Worm (Caenorhabditis elegans): ENCODE results near the gene fmo-2.
A peak's percentile ranks its signal among the peaks of the same experiment; 100 is the strongest.
"Not testable (repeated sequence)": the region's sequence is repeated elsewhere in the genome, so short reads cannot be mapped to it uniquely, and the experiment has no call there.

Gene fmo-2

ce11 chrIV:10687307-10687706 is 5.0 kb downstream of the fmo-2 start, which contains the start of gene R102.2:
Gene R102.2, plus strand, starts transcription at chrIV:10687607.
- not testable (repeated sequence) for TF ChIP-seq che-1, syd-9, hlh-8 (tag; optimal IDR thresholded peaks at IDR 0.05)

- TF ChIP-seq K09A11.1 (tag; optimal IDR thresholded peaks at IDR 0.05; ENCODE audit: insufficient read depth), result no peak
- no peak for TF ChIP-seq dmd-4 (tag; optimal IDR thresholded peaks at IDR 0.05; ENCODE audit: borderline replicate concordance)
- no peak for TF ChIP-seq syd-9 (tag; optimal IDR thresholded peaks at IDR 0.05)
- no peak for TF ChIP-seq hlh-15 (tag; optimal IDR thresholded peaks at IDR 0.05)
- no peak for TF ChIP-seq eyg-1 (tag; optimal IDR thresholded peaks at IDR 0.05)
- TF ChIP-seq T23F11.4 (GFP tag; optimal IDR thresholded peaks at IDR 0.05), result no peak
- TF ChIP-seq ahr-1 (tag; optimal IDR thresholded peaks at IDR 0.05), result no peak
- TF ChIP-seq K02D7.2 (tag; optimal IDR thresholded peaks at IDR 0.05), result no peak
- no peak for TF ChIP-seq tbx-2 (tag; optimal IDR thresholded peaks at IDR 0.05)
- no peak for TF ChIP-seq pqm-1 (tag; optimal IDR thresholded peaks at IDR 0.05)
- no peak for TF ChIP-seq gmeb-2 (tag; optimal IDR thresholded peaks at IDR 0.05)
- TF ChIP-seq ceh-24 (tag; optimal IDR thresholded peaks at IDR 0.05), result no peak
- no peak for TF ChIP-seq ets-4 (tag; optimal IDR thresholded peaks at IDR 0.05)
- no peak for TF ChIP-seq ztf-16 (tag; optimal IDR thresholded peaks at IDR 0.05)
- TF ChIP-seq C08G9.2 (tag; optimal IDR thresholded peaks at IDR 0.05), result no peak
Measured at ce11 chrIV:10688972-10689567, 6.7 kb downstream of the fmo-2 start, which contains the start of gene R102.3. Gene R102.3, plus strand, starts transcription at chrIV:10689517.

DNA sequence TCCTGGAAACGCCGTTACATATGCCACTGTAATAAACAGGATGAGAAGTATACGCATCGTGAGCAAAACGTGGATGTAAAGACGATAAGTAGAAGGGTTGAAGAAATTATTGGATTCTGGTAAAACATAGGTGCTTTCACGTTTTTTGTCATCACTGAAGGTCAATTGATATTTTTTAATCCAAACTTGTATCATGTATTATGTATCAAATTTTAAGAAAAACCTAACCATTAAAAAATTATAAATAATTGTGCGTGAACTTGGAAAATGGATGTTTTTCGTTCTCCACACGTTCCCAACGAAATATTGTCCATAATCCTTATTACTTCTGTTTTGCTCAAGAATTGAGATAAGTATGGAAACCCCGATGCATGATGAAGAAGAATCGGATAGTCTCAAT is 7.8 kb downstream of the fmo-2 start, which contains the start of gene R102.8:
TSS of gene R102.8 (minus strand) at position 101 of the 400 bp plus-strand sequence.
- TF ChIP-seq zip-5 (tag; optimal IDR thresholded peaks at IDR 0.05) (no peak), dve-1 (tag; optimal IDR thresholded peaks at IDR 0.05) (no peak), elt-2 (tag; optimal IDR thresholded peaks at IDR 0.05) (no peak)

DNA sequence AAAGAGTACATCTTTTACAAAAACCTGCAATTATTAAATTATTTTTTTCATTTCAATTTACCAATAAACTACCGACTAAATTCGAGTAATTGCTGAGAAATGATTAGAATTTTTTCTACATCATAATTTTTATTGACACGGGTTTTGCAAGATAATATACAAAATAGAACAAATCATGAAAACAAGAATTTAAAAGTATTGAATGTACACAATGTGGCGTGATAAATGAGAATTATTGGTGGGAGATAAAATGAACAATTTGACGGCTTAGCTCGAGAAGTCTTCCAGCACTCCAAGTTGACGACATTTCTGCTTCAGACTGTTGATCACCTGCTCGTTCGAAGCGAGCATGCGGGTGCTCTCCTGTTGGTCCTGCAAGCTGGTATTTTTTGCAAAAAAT is 12.9 kb downstream of the fmo-2 start, which contains the start of gene R102.4:
TSS of gene R102.4 (minus strand) at position 101 of the 400 bp plus-strand sequence.
- TF ChIP-seq ttx-3 (tag; optimal IDR thresholded peaks at IDR 0.05) (no peak), madf-2 (tag; optimal IDR thresholded peaks at IDR 0.05) (no peak)

ce11 chrIV:10697022-10697979 is 15.0 kb downstream of the fmo-2 start, which contains the start of gene allo-1:
Gene allo-1, minus strand, starts transcription at chrIV:10697072.
- no peak for TF ChIP-seq pqm-1 (tag; optimal IDR thresholded peaks at IDR 0.05)
- no peak for TF ChIP-seq rnt-1 (tag; optimal IDR thresholded peaks at IDR 0.05)
- TF ChIP-seq fkh-6 (tag; optimal IDR thresholded peaks at IDR 0.05), result no peak
- TF ChIP-seq ets-4 (tag; optimal IDR thresholded peaks at IDR 0.05), result no peak
- TF ChIP-seq C38D4.7 (GFP tag; optimal IDR thresholded peaks at IDR 0.05), result no peak
- peak; percentile 28 for TF ChIP-seq ceh-18 (tag; optimal IDR thresholded peaks at IDR 0.05)
- TF ChIP-seq elt-2 (tag; optimal IDR thresholded peaks at IDR 0.05), result no peak
- TF ChIP-seq unc-55 (GFP tag; optimal IDR thresholded peaks at IDR 0.05), result peak; percentile 23
- TF ChIP-seq sox-4 (tag; optimal IDR thresholded peaks at IDR 0.05), result no peak
- TF ChIP-seq madf-2 (tag; optimal IDR thresholded peaks at IDR 0.05), result no peak
- TF ChIP-seq che-1 (tag; optimal IDR thresholded peaks at IDR 0.05), result no peak
- TF ChIP-seq hlh-30 (tag; optimal IDR thresholded peaks at IDR 0.05; ENCODE audit: insufficient read depth), result peak; percentile 79
- TF ChIP-seq F13H6.1 (tag; optimal IDR thresholded peaks at IDR 0.05), result no peak
- TF ChIP-seq lim-6 (tag; optimal IDR thresholded peaks at IDR 0.05), result no peak
- no peak for TF ChIP-seq ceh-30 (tag; optimal IDR thresholded peaks at IDR 0.05)
